Fruit fly (Drosophila melanogaster): ENCODE data around the gene CG7131.

The CG7131 gene

dm6 chr3R:18255281-18255680 is 33.3 kb downstream of the CG7131 start, which contains the start of the genes Ada2a, Polr2D, Tgs1 and moi (continued):
- TF ChIP-seq CG4360 (GFP tag; IDR thresholded peaks at IDR 0.05) (no peak), CG9215 (GFP tag; IDR thresholded peaks at IDR 0.05) (no peak), CG3995 (GFP tag; optimal IDR thresholded peaks at IDR 0.05) (peak; percentile 10), phol (tag; optimal IDR thresholded peaks at IDR 0.05) (peak; percentile 56), CG15514 (GFP tag; optimal IDR thresholded peaks at IDR 0.05) (peak; percentile 48), mld (GFP tag; IDR thresholded peaks at IDR 0.05; ENCODE audit: partially characterized antibody) (peak; percentile 74; the same call in 2 of the 3 replicates), vnd (GFP tag; IDR thresholded peaks at IDR 0.05; ENCODE audit: partially characterized antibody) (peak; percentile 61), lilli (GFP tag; optimal IDR thresholded peaks at IDR 0.05) (no peak), Opbp (GFP tag; IDR thresholded peaks at IDR 0.05; ENCODE audit: partially characterized antibody) (peak; percentile 87), eve (GFP tag; optimal IDR thresholded peaks at IDR 0.05) (no peak), az2 (GFP tag; optimal IDR thresholded peaks at IDR 0.05) (no peak), emc (GFP tag; optimal IDR thresholded peaks at IDR 0.05) (no peak), croc (GFP tag; conservative IDR thresholded peaks at IDR 0.05) (no peak), exex (tag; optimal IDR thresholded peaks at IDR 0.05) (no peak), CG4328 (GFP tag; optimal IDR thresholded peaks at IDR 0.05) (no peak), jing (GFP tag; optimal IDR thresholded peaks at IDR 0.05) (no peak), Bgb (GFP tag; IDR thresholded peaks at IDR 0.05; ENCODE audit: partially characterized antibody) (peak; percentile 79), CG13624 (GFP tag; optimal IDR thresholded peaks at IDR 0.05) (peak; percentile 33), vvl (GFP tag; IDR thresholded peaks at IDR 0.05) (no peak), CG15479 (GFP tag; optimal IDR thresholded peaks at IDR 0.05) (peak; percentile 64), CG30020 (tag; optimal IDR thresholded peaks at IDR 0.05) (no peak), YL-1 (GFP tag; optimal IDR thresholded peaks at IDR 0.05) (peak; percentile 44), CG6813 (GFP tag; optimal IDR thresholded peaks at IDR 0.05) (no peak), wor (GFP tag; IDR thresholded peaks at IDR 0.05) (no peak), CG12219 (GFP tag; optimal IDR thresholded peaks at IDR 0.05) (no peak), pnt (GFP tag; optimal IDR thresholded peaks at IDR 0.05) (no peak), CG1792 (GFP tag; optimal IDR thresholded peaks at IDR 0.05) (no peak), ato (GFP tag; IDR thresholded peaks at IDR 0.05; ENCODE audit: partially characterized antibody) (peak; percentile 57), Rfx (GFP tag; IDR thresholded peaks at IDR 0.05) (no peak), Ptx1 (GFP tag; IDR thresholded peaks at IDR 0.05) (no peak), ci (GFP tag; IDR thresholded peaks at IDR 0.05) (no peak), Hand (GFP tag; optimal IDR thresholded peaks at IDR 0.05) (no peak), CG17186 (GFP tag; optimal IDR thresholded peaks at IDR 0.05) (peak; percentile 9), CG12659 (GFP tag; optimal IDR thresholded peaks at IDR 0.05) (peak; percentile 42), Side (GFP tag; optimal IDR thresholded peaks at IDR 0.05) (no peak), CG9876 (GFP tag; optimal IDR thresholded peaks at IDR 0.05) (no peak), Optix (GFP tag; IDR thresholded peaks at IDR 0.05) (no peak), CG4404 (GFP tag; IDR thresholded peaks at IDR 0.05) (no peak), CG1647 (GFP tag; optimal IDR thresholded peaks at IDR 0.05) (no peak), CG9797 (GFP tag; optimal IDR thresholded peaks at IDR 0.05) (peak; percentile 78), CG15269 (tag; optimal IDR thresholded peaks at IDR 0.05) (no peak), crol (GFP tag; IDR thresholded peaks at IDR 0.05) (no peak), CG2129 (GFP tag; IDR thresholded peaks at IDR 0.05; ENCODE audit: partially characterized antibody) (peak; percentile 42; the same call in 1 of the 2 replicates), Max (GFP tag; optimal IDR thresholded peaks at IDR 0.05) (no peak), Med (GFP tag) (peak; percentile 82), HLH4C (GFP tag; IDR thresholded peaks at IDR 0.05; ENCODE audit: partially characterized antibody) (peak; percentile 66; the same call in 2 of the 3 replicates), Elba2 (GFP tag; optimal IDR thresholded peaks at IDR 0.05) (peak; percentile 55), schlank (tag; optimal IDR thresholded peaks at IDR 0.05) (no peak), CG6175 (GFP tag; IDR thresholded peaks at IDR 0.05) (no peak), zfh2 (GFP tag; optimal IDR thresholded peaks at IDR 0.05) (no peak), MESR4 (GFP tag; optimal IDR thresholded peaks at IDR 0.05) (peak; percentile 78)

Measured in whole organism, embryonic.